Worm (Caenorhabditis elegans): Measurements from ENCODE around the gene ZK892.4.

DNA sequence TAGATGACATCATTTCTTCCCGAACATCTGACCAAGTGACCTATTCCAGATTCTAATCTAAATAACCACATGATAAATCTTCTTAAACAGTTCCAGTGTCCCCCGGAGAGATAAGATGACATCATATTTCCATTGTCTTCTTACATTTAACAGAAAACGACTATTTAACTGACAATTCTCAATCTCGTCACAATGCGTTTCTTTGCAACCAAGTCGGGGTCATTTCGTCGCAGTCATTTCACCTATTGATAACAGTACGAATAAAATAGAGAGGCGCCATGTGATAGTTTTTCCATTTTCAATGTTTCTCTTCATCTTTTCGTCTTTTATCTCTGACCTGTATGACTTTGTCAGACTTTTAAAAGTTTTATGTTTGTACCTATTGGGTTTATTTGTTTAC lies 22.7 kb downstream of the ZK892.4 start:
- no peak for TF ChIP-seq dao-5 (tag; optimal IDR thresholded peaks at IDR 0.05)
- TF ChIP-seq W03F9.2 (tag; optimal IDR thresholded peaks at IDR 0.05), result no peak
- no peak for TF ChIP-seq him-1 (tag; optimal IDR thresholded peaks at IDR 0.05)

Measured in whole organism, L4/young adult.